Worm (Caenorhabditis elegans) whole organism, L2 larva: Measurements from ENCODE around the gene F17C11.11.

Source experiments
- C34F6.9 ChIP-seq: fragments of 150-350 bp; optimal IDR thresholded peaks from 2 replicates; lab custom pipeline; 2014; ENCODE audit warnings: missing biosample characterization, missing genetic modification characterization
- F13H6.1 ChIP-seq: sonication (generic microtip); optimal IDR thresholded peaks from 2 replicates; lab custom pipeline; 2016; ENCODE audit warnings: missing genetic modification characterization, missing compliant biosample characterization
- R02D3.7 ChIP-seq: fragments of 150-350 bp; optimal IDR thresholded peaks from 2 replicates; lab custom pipeline; 2014; ENCODE audit warnings: missing biosample characterization, missing genetic modification characterization
- Y55F3AM.14 ChIP-seq: fragments of 200-800 bp; sonication (Bioruptor generic); optimal IDR thresholded peaks from 2 replicates; lab custom pipeline; 2018; ENCODE audit warnings: mild to moderate bottlenecking, missing genetic modification characterization, missing compliant biosample characterization
- ZK546.5 ChIP-seq: sonication (generic microtip); optimal IDR thresholded peaks from 2 replicates; lab custom pipeline; 2017; ENCODE audit warnings: missing biosample characterization, missing genetic modification characterization
- alr-1 ChIP-seq: fragments of 150-350 bp; optimal IDR thresholded peaks from 2 replicates; lab custom pipeline; 2014; ENCODE audit warnings: missing biosample characterization, missing genetic modification characterization
- aly-2 ChIP-seq: fragments of 150-350 bp; optimal IDR thresholded peaks from 2 replicates; lab custom pipeline; 2014; ENCODE audit warnings: missing biosample characterization, missing genetic modification characterization
- ama-1 ChIP-seq: fragments of 150-350 bp; optimal IDR thresholded peaks from 2 replicates; lab custom pipeline; 2018; ENCODE audit warnings: inconsistent platforms
- blmp-1 ChIP-seq: sonication (generic microtip); optimal IDR thresholded peaks from 2 replicates; lab custom pipeline; 2017; ENCODE audit warnings: missing genetic modification characterization, mild to moderate bottlenecking, missing compliant biosample characterization, antibody characterized with exemption, moderate library complexity; ENCODE audit not compliant: insufficient read depth
- ceh-16 ChIP-seq: fragments of 150-350 bp; optimal IDR thresholded peaks from 2 replicates; lab custom pipeline; 2014; ENCODE audit warnings: missing biosample characterization, missing genetic modification characterization
- crh-2 ChIP-seq: sonication (generic microtip); optimal IDR thresholded peaks from 2 replicates; lab custom pipeline; 2017; ENCODE audit warnings: missing biosample characterization, missing genetic modification characterization
- dmd-4 ChIP-seq: sonication (generic microtip); optimal IDR thresholded peaks from 2 replicates; lab custom pipeline; 2017; ENCODE audit warnings: missing biosample characterization, missing genetic modification characterization
- egl-27 ChIP-seq: sonication (generic microtip); optimal IDR thresholded peaks from 3 replicates; lab custom pipeline; 2017; ENCODE audit warnings: missing biosample characterization, missing genetic modification reagents, missing genetic modification characterization
- elt-1 ChIP-seq: fragments of 150-350 bp; optimal IDR thresholded peaks from 2 replicates; lab custom pipeline; 2014; ENCODE audit warnings: missing biosample characterization, missing genetic modification characterization
- elt-3 ChIP-seq: sonication (generic microtip); optimal IDR thresholded peaks from 2 replicates; lab custom pipeline; 2017; ENCODE audit warnings: missing biosample characterization, missing genetic modification characterization
- fos-1 ChIP-seq: fragments of 150-350 bp; optimal IDR thresholded peaks from 2 replicates; lab custom pipeline; 2014; ENCODE audit warnings: missing biosample characterization, missing genetic modification characterization
- gmeb-1 ChIP-seq: fragments of 150-350 bp; optimal IDR thresholded peaks from 2 replicates; lab custom pipeline; 2014; ENCODE audit warnings: missing biosample characterization, missing genetic modification characterization
- lin-11 ChIP-seq: fragments of 150-350 bp; sonication (generic microtip); optimal IDR thresholded peaks from 2 replicates; lab custom pipeline; 2014; ENCODE audit warnings: missing biosample characterization, missing genetic modification characterization, inconsistent platforms, mixed read lengths
- lin-13 ChIP-seq: fragments of 150-350 bp; optimal IDR thresholded peaks from 2 replicates; lab custom pipeline; 2014; ENCODE audit warnings: missing biosample characterization, missing genetic modification reagents, missing genetic modification characterization
- lin-39 ChIP-seq: fragments of 150-350 bp; optimal IDR thresholded peaks from 2 replicates; lab custom pipeline; 2014; ENCODE audit warnings: missing biosample characterization, missing genetic modification reagents, missing genetic modification characterization
- lsy-2 ChIP-seq, 2 experiments: fragments of 150-350 bp in 1 of 2; sonication (generic microtip) in 1 of 2; optimal IDR thresholded peaks; 2 replicates each; lab custom pipeline; 2014 to 2017; ENCODE audit warnings: missing biosample characterization in 2 of 2, missing genetic modification characterization in 2 of 2
- mbf-1 ChIP-seq: sonication (generic microtip); optimal IDR thresholded peaks from 2 replicates; lab custom pipeline; 2017; ENCODE audit warnings: missing biosample characterization, missing genetic modification characterization
- mdl-1 ChIP-seq, 2 experiments: fragments of 150-350 bp in 1 of 2; sonication (generic microtip) in 1 of 2; optimal IDR thresholded peaks; 2 replicates each; lab custom pipeline; 2017; ENCODE audit warnings: missing biosample characterization in 2 of 2, missing genetic modification characterization in 2 of 2
- nhr-10 ChIP-seq: sonication (generic microtip); optimal IDR thresholded peaks from 2 replicates; lab custom pipeline; 2017; ENCODE audit warnings: missing biosample characterization, missing genetic modification characterization
- nhr-129 ChIP-seq: fragments of 150-350 bp; optimal IDR thresholded peaks from 2 replicates; lab custom pipeline; 2014; ENCODE audit warnings: missing biosample characterization, missing genetic modification characterization
- nhr-23 ChIP-seq: fragments of 150-350 bp; optimal IDR thresholded peaks from 2 replicates; lab custom pipeline; 2014; ENCODE audit warnings: missing biosample characterization, missing genetic modification reagents, missing genetic modification characterization
- nhr-237 ChIP-seq: fragments of 150-350 bp; optimal IDR thresholded peaks from 2 replicates; lab custom pipeline; 2014; ENCODE audit warnings: missing biosample characterization, missing genetic modification characterization
- nhr-25 ChIP-seq: fragments of 150-350 bp; sonication (generic microtip); optimal IDR thresholded peaks from 3 replicates; lab custom pipeline; 2014; ENCODE audit warnings: missing biosample characterization, missing genetic modification characterization
- nhr-6 ChIP-seq: fragments of 150-350 bp; optimal IDR thresholded peaks from 2 replicates; lab custom pipeline; 2014; ENCODE audit warnings: missing biosample characterization, missing genetic modification characterization
- nhr-77 ChIP-seq: fragments of 150-350 bp; optimal IDR thresholded peaks from 2 replicates; lab custom pipeline; 2014; ENCODE audit warnings: missing biosample characterization, missing genetic modification characterization
- sem-4 ChIP-seq: fragments of 150-350 bp; optimal IDR thresholded peaks from 2 replicates; lab custom pipeline; 2014; ENCODE audit warnings: missing biosample characterization, missing genetic modification reagents, missing genetic modification characterization
- sma-3 ChIP-seq: sonication (generic microtip); optimal IDR thresholded peaks from 2 replicates; lab custom pipeline; 2016; ENCODE audit warnings: missing genetic modification reagents, missing genetic modification characterization, missing compliant biosample characterization
- sma-9 ChIP-seq, 2 experiments: fragments of 150-350 bp in 1 of 2; sonication (generic microtip) in 1 of 2; optimal IDR thresholded peaks; 2 replicates each; lab custom pipeline; 2014 to 2016; ENCODE audit warnings: missing genetic modification characterization in 2 of 2, mild to moderate bottlenecking in 1 of 2, missing biosample characterization in 1 of 2, missing compliant biosample characterization in 1 of 2, missing genetic modification reagents in 1 of 2, moderate library complexity in 1 of 2
- unc-39 ChIP-seq: fragments of 150-350 bp; optimal IDR thresholded peaks from 2 replicates; lab custom pipeline; 2014; ENCODE audit warnings: missing biosample characterization, missing genetic modification characterization
- unc-55 ChIP-seq: fragments of 150-350 bp; sonication (generic microtip); optimal IDR thresholded peaks from 3 replicates; lab custom pipeline; 2014; ENCODE audit warnings: missing biosample characterization, missing genetic modification reagents, missing genetic modification characterization
- unc-62 ChIP-seq: fragments of 150-350 bp; optimal IDR thresholded peaks from 2 replicates; lab custom pipeline; 2014; ENCODE audit warnings: missing biosample characterization, missing genetic modification reagents, missing genetic modification characterization
- zag-1 ChIP-seq: fragments of 150-350 bp; optimal IDR thresholded peaks from 2 replicates; lab custom pipeline; 2014; ENCODE audit warnings: missing biosample characterization, missing genetic modification characterization
- ztf-1 ChIP-seq: fragments of 200-800 bp; sonication (Bioruptor generic); conservative IDR thresholded peaks from 2 replicates; pipeline ENCODE4 v1.3.6; 2022; ENCODE audit warnings: missing genetic modification characterization, missing compliant biosample characterization
- ztf-11 ChIP-seq: sonication (generic microtip); optimal IDR thresholded peaks from 2 replicates; lab custom pipeline; 2017; ENCODE audit warnings: missing biosample characterization, missing genetic modification characterization
- ztf-4 ChIP-seq: fragments of 150-350 bp; optimal IDR thresholded peaks from 2 replicates; lab custom pipeline; 2014; ENCODE audit warnings: missing biosample characterization, missing genetic modification characterization

The F17C11.11 gene

ce11 chrV:10897172-10897571 is 41.4 kb downstream of the F17C11.11 start (continued):
- TF ChIP-seq F13H6.1 (tag; lab: Kevin White, UChicago) (peak; percentile 98), R02D3.7 (tag; lab: Kevin White, UChicago) (peak; percentile 71), dmd-4 (tag; lab: Kevin White, UChicago) (peak; percentile 58), mbf-1 (tag; lab: Kevin White, UChicago) (no peak), alr-1 (no peak), zag-1 (tag; lab: Kevin White, UChicago) (peak; percentile 94), nhr-6 (tag; lab: Kevin White, UChicago) (peak; percentile 97), lin-13 (peak; percentile 98), egl-27 (tag; lab: Kevin White, UChicago) (peak; percentile 97), gmeb-1 (tag; lab: Kevin White, UChicago) (peak; percentile 100), fos-1 (peak; percentile 98), nhr-25 (tag; lab: Kevin White, UChicago) (peak; percentile 99), Y55F3AM.14 (GFP tag; lab: Kevin White, UChicago) (peak; percentile 99), crh-2 (tag; lab: Kevin White, UChicago) (peak; percentile 99), ztf-4 (tag; lab: Kevin White, UChicago) (peak; percentile 97), elt-3 (no peak), lin-11 (tag; lab: Kevin White, UChicago) (peak; percentile 99), ZK546.5 (peak; percentile 100), nhr-237 (peak; percentile 85), nhr-129 (tag; lab: Kevin White, UChicago) (peak; percentile 98), elt-1 (no peak), nhr-23 (tag; lab: Kevin White, UChicago) (no peak), C34F6.9 (tag; lab: Kevin White, UChicago) (peak; percentile 100), nhr-77 (tag; lab: Kevin White, UChicago) (peak; percentile 92), unc-39 (tag; lab: Kevin White, UChicago) (no peak), lin-39 (tag; lab: Kevin White, UChicago) (peak; percentile 53), ceh-16 (tag; lab: Kevin White, UChicago) (peak; percentile 95), sem-4 (tag; lab: Kevin White, UChicago) (peak; percentile 98), ztf-11 (peak; percentile 71)

- no peak for TF ChIP-seq lin-13
- no peak for TF ChIP-seq sma-3 (GFP tag; lab: Kevin White, UChicago)
- no peak for TF ChIP-seq crh-2 (tag; lab: Kevin White, UChicago)
- TF ChIP-seq ztf-4 (tag; lab: Kevin White, UChicago): no peak
These were observed 41.7 kb downstream of the F17C11.11 start, which contains the start of gene sec-61.G for ce11 chrV:10897106-10897171. Gene sec-61.G, minus strand, starts transcription at chrV:10897143.

ce11 chrV:10896706-10897105 is 41.9 kb downstream of the F17C11.11 start:
- TF ChIP-seq unc-55 (GFP tag; lab: Kevin White, UChicago): no peak
- no peak for TF ChIP-seq mdl-1 (tag; optimal IDR thresholded peaks at IDR 0.05; lab: Kevin White, UChicago)
- no peak for TF ChIP-seq ztf-11
- no peak for TF ChIP-seq ztf-1
- TF ChIP-seq nhr-10 (tag; lab: Kevin White, UChicago): no peak
- no peak for TF ChIP-seq ZK546.5
- no peak for TF ChIP-seq mbf-1 (tag; lab: Kevin White, UChicago)
- TF ChIP-seq ama-1 (lab: Kevin White, UChicago): no peak
- no peak for TF ChIP-seq egl-27 (tag; lab: Kevin White, UChicago)
- TF ChIP-seq ceh-16 (tag; lab: Kevin White, UChicago): no peak
- no peak for TF ChIP-seq lin-11 (tag; lab: Kevin White, UChicago)
- no peak for TF ChIP-seq nhr-23 (tag; lab: Kevin White, UChicago)
- no peak for TF ChIP-seq sma-9 (GFP tag; optimal IDR thresholded peaks at IDR 0.05; lab: Kevin White, UChicago)
- no peak for TF ChIP-seq sma-9 (tag; optimal IDR thresholded peaks at IDR 0.05; lab: Kevin White, UChicago)
- TF ChIP-seq lin-39 (tag; lab: Kevin White, UChicago): no peak
- no peak for TF ChIP-seq unc-62 (GFP tag; lab: Kevin White, UChicago)

ce11 chrV:10896295-10896694 is 42.3 kb downstream of the F17C11.11 start, which contains the start of gene F32D8.13:
Gene F32D8.13, minus strand, starts transcription at chrV:10896543.
- no peak for TF ChIP-seq nhr-23 (tag; lab: Kevin White, UChicago)
- no peak for TF ChIP-seq fos-1
- TF ChIP-seq nhr-237: no peak
- TF ChIP-seq lsy-2 (tag; optimal IDR thresholded peaks at IDR 0.05; lab: Kevin White, UChicago): peak in 1 of 2 experiments; percentile 0
- TF ChIP-seq ztf-11: no peak
- TF ChIP-seq unc-55 (GFP tag; lab: Kevin White, UChicago): no peak
- TF ChIP-seq ZK546.5: peak; percentile 10
- no peak for TF ChIP-seq nhr-6 (tag; lab: Kevin White, UChicago)
- TF ChIP-seq ama-1 (lab: Kevin White, UChicago): peak; percentile 56
- TF ChIP-seq Y55F3AM.14 (GFP tag; lab: Kevin White, UChicago): no peak
- TF ChIP-seq nhr-25 (tag; lab: Kevin White, UChicago): peak; percentile 17
- TF ChIP-seq nhr-129 (tag; lab: Kevin White, UChicago): no peak
- no peak for TF ChIP-seq nhr-77 (tag; lab: Kevin White, UChicago)
- TF ChIP-seq aly-2 (tag; lab: Kevin White, UChicago): no peak
- TF ChIP-seq gmeb-1 (tag; lab: Kevin White, UChicago): peak; percentile 0
- TF ChIP-seq blmp-1 (tag; lab: Kevin White, UChicago): no peak
